Fruit fly (Drosophila melanogaster) whole organism, embryonic: ENCODE data around the gene Pgm1.

ENCODE experiments used
- CG1647 ChIP-seq: fragments of 200-800 bp; sonication (Bioruptor generic); optimal IDR thresholded peaks from 3 replicates; lab custom pipeline; 2016; ENCODE audit warnings: missing biosample characterization, missing genetic modification characterization
- CG17829 ChIP-seq: fragments of 200-800 bp; optimal IDR thresholded peaks from 2 replicates; lab custom pipeline; 2019; ENCODE audit warnings: missing biosample characterization, mild to moderate bottlenecking, missing genetic modification characterization, moderate library complexity
- CG33557 ChIP-seq: fragments of 200-800 bp; sonication (Bioruptor generic); optimal IDR thresholded peaks from 2 replicates; lab custom pipeline; 2019; ENCODE audit warnings: missing biosample characterization, mild to moderate bottlenecking, missing genetic modification characterization, moderate library complexity
- CG5245 ChIP-seq: fragments of 200-800 bp; sonication (Bioruptor generic); optimal IDR thresholded peaks from 3 replicates; lab custom pipeline; 2016; ENCODE audit warnings: missing biosample characterization, missing genetic modification characterization
- CG6791 ChIP-seq: fragments of 200-800 bp; sonication (Bioruptor generic); IDR thresholded peaks from 3 replicates; pipeline ENCODE4 v1.3.6; 2022; ENCODE audit warnings: missing biosample characterization, missing genetic modification characterization; ENCODE audit not compliant: partially characterized antibody
- CG7786 ChIP-seq: fragments of 200-800 bp; sonication (Bioruptor generic); optimal IDR thresholded peaks from 2 replicates; lab custom pipeline; 2016; ENCODE audit warnings: missing biosample characterization, missing genetic modification characterization
- Camta ChIP-seq: fragments of 200-800 bp; sonication (Bioruptor generic); optimal IDR thresholded peaks from 2 replicates; lab custom pipeline; 2016; ENCODE audit warnings: missing biosample characterization, missing genetic modification characterization
- Deaf1 ChIP-seq: fragments of 200-800 bp; optimal IDR thresholded peaks from 3 replicates; lab custom pipeline; 2019; ENCODE audit warnings: missing biosample characterization, mild to moderate bottlenecking, missing genetic modification characterization, moderate library complexity
- Dip3 ChIP-seq: fragments of 200-800 bp; sonication (Bioruptor generic); optimal IDR thresholded peaks from 3 replicates; lab custom pipeline; 2016; ENCODE audit warnings: missing biosample characterization, missing genetic modification characterization
- Fer1 ChIP-seq: fragments of 200-800 bp; sonication (Bioruptor generic); optimal IDR thresholded peaks from 2 replicates; lab custom pipeline; 2017; ENCODE audit warnings: missing biosample characterization, mild to moderate bottlenecking, missing genetic modification characterization
- Lhr ChIP-seq: fragments of 200-800 bp; sonication (Bioruptor generic); optimal IDR thresholded peaks from 3 replicates; lab custom pipeline; 2017; ENCODE audit warnings: mild to moderate bottlenecking, missing biosample characterization, missing genetic modification reagents, missing genetic modification characterization
- Nf-YC ChIP-seq: fragments of 200-800 bp; optimal IDR thresholded peaks from 3 replicates; lab custom pipeline; 2019; ENCODE audit warnings: missing biosample characterization, mild to moderate bottlenecking, missing genetic modification characterization, moderate library complexity
- cato ChIP-seq: fragments of 200-800 bp; sonication (Bioruptor generic); optimal IDR thresholded peaks from 2 replicates; lab custom pipeline; 2016; ENCODE audit warnings: missing biosample characterization, missing genetic modification characterization, borderline replicate concordance
- chinmo ChIP-seq: fragments of 200-800 bp; sonication (Bioruptor generic); IDR thresholded peaks from 4 replicates; pipeline ENCODE4 v1.3.6; 2022; ENCODE audit warnings: missing biosample characterization, missing genetic modification characterization; ENCODE audit not compliant: partially characterized antibody
- insv ChIP-seq, 2 experiments: fragments of 200-800 bp; sonication (Bioruptor generic); optimal IDR thresholded peaks; 3 replicates each; lab custom pipeline; 2016 to 2018; ENCODE audit warnings: missing biosample characterization in 2 of 2, missing genetic modification characterization in 2 of 2
- schlank ChIP-seq: fragments of 200-800 bp; sonication (Bioruptor generic); optimal IDR thresholded peaks from 2 replicates; lab custom pipeline; 2018; ENCODE audit warnings: missing biosample characterization, mild to moderate bottlenecking, missing genetic modification characterization
- tap ChIP-seq: fragments of 200-800 bp; optimal IDR thresholded peaks from 3 replicates; lab custom pipeline; 2019; ENCODE audit warnings: missing biosample characterization, mild to moderate bottlenecking, missing genetic modification characterization, moderate library complexity

Gene Pgm1

DNA sequence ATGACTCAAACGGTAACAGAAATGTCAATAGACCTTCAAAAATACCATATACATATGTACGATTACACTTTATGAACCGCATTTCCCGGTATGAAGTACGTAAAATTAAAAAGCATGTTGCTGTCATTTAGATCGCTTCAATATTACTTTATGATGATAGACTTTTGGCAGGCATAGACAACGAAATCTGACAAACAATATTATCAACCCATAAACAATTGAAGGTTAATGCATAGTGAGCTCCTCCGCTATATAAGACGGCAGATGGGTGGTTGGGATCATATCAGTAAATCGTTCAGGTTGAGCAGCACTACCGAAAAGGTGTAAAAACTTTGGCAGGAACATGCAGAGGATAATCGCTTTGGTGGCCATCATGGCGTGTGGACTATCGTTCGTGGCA is 44.6 kb downstream of the Pgm1 start, which contains the start of gene CG13075:
Gene CG13075, plus strand, starts transcription at position 301 of the 400 bp plus-strand sequence.
- TF ChIP-seq CG6791 (GFP tag; lab: Robert Waterston, UW): no peak
- TF ChIP-seq CG33557 (GFP tag; lab: Kevin White, UChicago): no peak
- no peak for TF ChIP-seq cato (GFP tag; lab: Kevin White, UChicago)
- TF ChIP-seq Lhr (GFP tag; lab: Kevin White, UChicago): no peak
- TF ChIP-seq Nf-YC (tag; lab: Kevin White, UChicago): no peak
- no peak for TF ChIP-seq Camta
- TF ChIP-seq Fer1 (GFP tag; lab: Kevin White, UChicago): no peak
- no peak for TF ChIP-seq Deaf1 (tag; lab: Kevin White, UChicago)
- no peak for TF ChIP-seq Dip3 (GFP tag; lab: Kevin White, UChicago)
- TF ChIP-seq CG5245 (GFP tag; lab: Kevin White, UChicago): no peak
- no peak for TF ChIP-seq chinmo (GFP tag; lab: Robert Waterston, UW)
- no peak for TF ChIP-seq tap (tag; lab: Kevin White, UChicago)
- no peak for TF ChIP-seq CG1647 (GFP tag; lab: Kevin White, UChicago)
- no peak for TF ChIP-seq insv (GFP tag; optimal IDR thresholded peaks at IDR 0.05; lab: Kevin White, UChicago)
- no peak for TF ChIP-seq schlank (tag; lab: Kevin White, UChicago)
- no peak for TF ChIP-seq CG17829 (tag; lab: Kevin White, UChicago)

dm6 chr3L:16082251-16082650 is 46.1 kb downstream of the Pgm1 start, which contains the start of gene CG33258:
CG33258 (plus strand) TSS chr3L:16082551.
- no peak for TF ChIP-seq CG7786 (GFP tag; lab: Kevin White, UChicago)
